Fruit fly (Drosophila melanogaster) whole organism, embryonic: ENCODE data around the gene Pxn.
A peak's percentile ranks its signal among the peaks of the same experiment; 100 is the strongest.

Experiments used
- Ada2b ChIP-seq: fragments of 200-800 bp; sonication (Bioruptor generic); IDR thresholded peaks from 2 replicates; pipeline ENCODE4 v1.3.6; 2022; ENCODE audit warnings: missing biosample characterization, missing genetic modification characterization
- CG10654 ChIP-seq: fragments of 200-800 bp; sonication (Bioruptor generic); optimal IDR thresholded peaks from 2 replicates; lab custom pipeline; 2016; ENCODE audit warnings: missing biosample characterization, missing genetic modification characterization
- CG11504 ChIP-seq: fragments of 200-800 bp; sonication (Bioruptor generic); optimal IDR thresholded peaks from 3 replicates; lab custom pipeline; 2019; ENCODE audit warnings: missing biosample characterization, mild to moderate bottlenecking, missing genetic modification characterization, moderate library complexity
- CG12659 ChIP-seq: fragments of 200-800 bp; sonication (Bioruptor generic); optimal IDR thresholded peaks from 3 replicates; lab custom pipeline; 2017; ENCODE audit warnings: mild to moderate bottlenecking, missing biosample characterization, missing genetic modification reagents, missing genetic modification characterization
- CG14441 ChIP-seq: fragments of 200-800 bp; sonication (Bioruptor generic); IDR thresholded peaks from 2 replicates; pipeline ENCODE4 v1.3.6; 2022; ENCODE audit warnings: missing biosample characterization, missing genetic modification characterization
- CG1529 ChIP-seq: fragments of 200-800 bp; sonication (Bioruptor generic); optimal IDR thresholded peaks from 3 replicates; lab custom pipeline; 2018; ENCODE audit warnings: missing biosample characterization, missing genetic modification characterization
- CG17385 ChIP-seq: fragments of 200-800 bp; sonication (Bioruptor generic); optimal IDR thresholded peaks from 3 replicates; lab custom pipeline; 2018; ENCODE audit warnings: missing biosample characterization, mild to moderate bottlenecking, missing genetic modification characterization
- CG17829 ChIP-seq: fragments of 200-800 bp; optimal IDR thresholded peaks from 2 replicates; lab custom pipeline; 2019; ENCODE audit warnings: missing biosample characterization, mild to moderate bottlenecking, missing genetic modification characterization, moderate library complexity
- CG18476 ChIP-seq: fragments of 200-800 bp; sonication (Bioruptor generic); optimal IDR thresholded peaks from 2 replicates; lab custom pipeline; 2016; ENCODE audit warnings: missing biosample characterization, mild to moderate bottlenecking, missing genetic modification characterization
- CG2129 ChIP-seq: fragments of 200-800 bp; sonication (Bioruptor generic); IDR thresholded peaks from 2 replicates; pipeline ENCODE4 v1.3.6; 2022; ENCODE audit warnings: missing biosample characterization, missing genetic modification characterization; ENCODE audit not compliant: partially characterized antibody
- CG2889 ChIP-seq: fragments of 200-800 bp; sonication (Bioruptor generic); IDR thresholded peaks from 3 replicates; pipeline ENCODE4 v1.3.6; 2022; ENCODE audit warnings: missing biosample characterization, missing genetic modification characterization
- CG31365 ChIP-seq: fragments of 200-800 bp; sonication (Bioruptor generic); optimal IDR thresholded peaks from 2 replicates; lab custom pipeline; 2018; ENCODE audit warnings: missing biosample characterization, mild to moderate bottlenecking, missing genetic modification characterization
- CG6654 ChIP-seq: fragments of 200-800 bp; sonication (Bioruptor generic); optimal IDR thresholded peaks from 2 replicates; lab custom pipeline; 2017; ENCODE audit warnings: missing biosample characterization, mild to moderate bottlenecking, missing genetic modification characterization
- CG6854 ChIP-seq: fragments of 200-800 bp; sonication (Bioruptor generic); optimal IDR thresholded peaks from 3 replicates; lab custom pipeline; 2017; ENCODE audit warnings: missing biosample characterization, mild to moderate bottlenecking, missing genetic modification characterization
- CG7357 ChIP-seq: fragments of 200-800 bp; sonication (Bioruptor generic); IDR thresholded peaks from 3 replicates; pipeline ENCODE4 v1.3.6; 2022; ENCODE audit warnings: missing biosample characterization, missing genetic modification characterization
- CG9437 ChIP-seq: fragments of 200-800 bp; sonication (Bioruptor generic); optimal IDR thresholded peaks from 2 replicates; lab custom pipeline; 2018; ENCODE audit warnings: missing biosample characterization, mild to moderate bottlenecking, missing genetic modification characterization
- CG9876 ChIP-seq: fragments of 200-800 bp; sonication (Bioruptor generic); optimal IDR thresholded peaks from 2 replicates; lab custom pipeline; 2016; ENCODE audit warnings: missing biosample characterization, missing genetic modification characterization
- CHES-1-like ChIP-seq: fragments of 200-800 bp; sonication (Bioruptor generic); optimal IDR thresholded peaks from 2 replicates; lab custom pipeline; 2016; ENCODE audit warnings: missing biosample characterization, missing genetic modification characterization
- Dip2 ChIP-seq: fragments of 200-800 bp; sonication (Bioruptor generic); IDR thresholded peaks from 2 replicates; pipeline ENCODE4 v1.3.6; 2022; ENCODE audit warnings: missing biosample characterization, missing genetic modification characterization
- Fer3 ChIP-seq: fragments of 200-800 bp; sonication (Bioruptor generic); optimal IDR thresholded peaks from 2 replicates; lab custom pipeline; 2018; ENCODE audit warnings: missing biosample characterization, mild to moderate bottlenecking, missing genetic modification characterization, moderate library complexity
- Gsc ChIP-seq: fragments of 200-800 bp; sonication (Bioruptor generic); IDR thresholded peaks from 2 replicates; pipeline ENCODE4 v1.3.6; 2022; ENCODE audit warnings: missing biosample characterization, missing genetic modification characterization
- H2.0 ChIP-seq: fragments of 200-800 bp; sonication (Bioruptor generic); IDR thresholded peaks from 2 replicates; pipeline ENCODE4 v1.3.6; 2022; ENCODE audit warnings: missing biosample characterization, missing genetic modification characterization
- Hmx ChIP-seq: fragments of 200-800 bp; sonication (Bioruptor generic); optimal IDR thresholded peaks from 2 replicates; lab custom pipeline; 2016; ENCODE audit warnings: missing biosample characterization, missing genetic modification characterization
- MBD-R2 ChIP-seq: fragments of 200-800 bp; sonication (Bioruptor generic); IDR thresholded peaks from 2 replicates; pipeline ENCODE4 v1.3.6; 2022; ENCODE audit warnings: missing biosample characterization, missing genetic modification characterization
- Myb ChIP-seq: fragments of 200-800 bp; sonication (Bioruptor generic); optimal IDR thresholded peaks from 2 replicates; lab custom pipeline; 2016; ENCODE audit warnings: missing biosample characterization, missing genetic modification characterization
- Poxn ChIP-seq: fragments of 200-800 bp; sonication (Bioruptor generic); IDR thresholded peaks from 2 replicates; pipeline ENCODE4 v1.3.6; 2022; ENCODE audit warnings: missing biosample characterization, missing genetic modification characterization
- Ptx1 ChIP-seq: fragments of 200-800 bp; sonication (Bioruptor generic); IDR thresholded peaks from 2 replicates; pipeline ENCODE4 v1.3.6; 2022; ENCODE audit warnings: missing biosample characterization, missing genetic modification characterization
- Sry-δ ChIP-seq: fragments of 200-800 bp; sonication (Bioruptor generic); optimal IDR thresholded peaks from 2 replicates; lab custom pipeline; 2016; ENCODE audit warnings: missing biosample characterization, missing genetic modification characterization
- ac ChIP-seq: fragments of 200-800 bp; sonication (Bioruptor generic); optimal IDR thresholded peaks from 3 replicates; lab custom pipeline; 2017; ENCODE audit warnings: missing biosample characterization, mild to moderate bottlenecking, missing genetic modification characterization
- bab2 ChIP-seq: fragments of 200-800 bp; sonication (Bioruptor generic); optimal IDR thresholded peaks from 2 replicates; lab custom pipeline; 2016; ENCODE audit warnings: missing biosample characterization, missing genetic modification characterization
- bcd ChIP-seq: fragments of 200-800 bp; sonication (Bioruptor generic); optimal IDR thresholded peaks from 2 replicates; lab custom pipeline; 2017; ENCODE audit warnings: missing biosample characterization, mild to moderate bottlenecking, missing genetic modification characterization
- caup ChIP-seq: fragments of 200-800 bp; sonication (Bioruptor generic); optimal IDR thresholded peaks from 3 replicates; lab custom pipeline; 2017; ENCODE audit warnings: missing biosample characterization, mild to moderate bottlenecking, missing genetic modification characterization, moderate library complexity; ENCODE audit not compliant: severe bottlenecking
- crol ChIP-seq: fragments of 200-800 bp; sonication (Bioruptor generic); IDR thresholded peaks from 2 replicates; pipeline ENCODE4 v1.3.6; 2022; ENCODE audit warnings: missing biosample characterization, missing genetic modification characterization
- dati ChIP-seq: fragments of 200-800 bp; sonication (Bioruptor generic); IDR thresholded peaks from 2 replicates; pipeline ENCODE4 v1.3.6; 2022; ENCODE audit warnings: missing biosample characterization, missing genetic modification characterization
- grau ChIP-seq: fragments of 200-800 bp; optimal IDR thresholded peaks from 3 replicates; lab custom pipeline; 2019; ENCODE audit warnings: missing biosample characterization, mild to moderate bottlenecking, missing genetic modification characterization, moderate library complexity
- gsb ChIP-seq: fragments of 200-800 bp; sonication (Bioruptor generic); IDR thresholded peaks from 2 replicates; pipeline ENCODE4 v1.3.6; 2022; ENCODE audit warnings: missing biosample characterization, missing genetic modification characterization
- gt ChIP-seq: fragments of 200-800 bp; sonication (Bioruptor generic); IDR thresholded peaks from 2 replicates; pipeline ENCODE4 v1.3.6; 2022; ENCODE audit warnings: missing biosample characterization, missing genetic modification characterization
- her ChIP-seq: fragments of 200-800 bp; sonication (Bioruptor generic); optimal IDR thresholded peaks from 2 replicates; lab custom pipeline; 2016; ENCODE audit warnings: missing biosample characterization, missing genetic modification characterization
- jigr1 ChIP-seq: fragments of 200-800 bp; sonication (Bioruptor generic); IDR thresholded peaks from 3 replicates; pipeline ENCODE4 v1.3.6; 2022; ENCODE audit warnings: missing biosample characterization, missing genetic modification characterization
- ken ChIP-seq: fragments of 200-800 bp; sonication (Bioruptor generic); IDR thresholded peaks from 3 replicates; pipeline ENCODE4 v1.3.6; 2022; ENCODE audit warnings: missing biosample characterization, missing genetic modification characterization
- lab ChIP-seq: fragments of 200-800 bp; sonication (Bioruptor generic); optimal IDR thresholded peaks from 3 replicates; lab custom pipeline; 2017; ENCODE audit warnings: missing biosample characterization, missing genetic modification characterization, mild to moderate bottlenecking, moderate library complexity, missing genetic modification reagents
- lbe ChIP-seq: fragments of 200-800 bp; sonication (Bioruptor generic); optimal IDR thresholded peaks from 2 replicates; lab custom pipeline; 2016; ENCODE audit warnings: missing biosample characterization, mild to moderate bottlenecking, missing genetic modification characterization
- pan ChIP-seq, 4 experiments: fragments of >200 bp in 3 of 4; fragments of 200-800 bp in 1 of 4; sonication (Bioruptor generic) in 1 of 4; optimal IDR thresholded peaks in 3 of 4; IDR thresholded peaks in 1 of 4; 2 replicates each; pipeline versions ENCODE4 v1.3.6 to Lab custom; 2017 to 2022; ENCODE audit warnings: missing biosample characterization in 2 of 4, missing genetic modification characterization in 2 of 4, mixed read lengths in 1 of 4
- row ChIP-seq: fragments of 200-800 bp; sonication (Bioruptor generic); IDR thresholded peaks from 3 replicates; pipeline ENCODE4 v1.3.6; 2022; ENCODE audit warnings: missing biosample characterization, missing genetic modification characterization
- run ChIP-seq: fragments of 200-800 bp; sonication (Bioruptor generic); optimal IDR thresholded peaks from 3 replicates; lab custom pipeline; 2018; ENCODE audit warnings: missing biosample characterization, mild to moderate bottlenecking, missing genetic modification characterization
- scrt ChIP-seq: fragments of 200-800 bp; sonication (Bioruptor generic); optimal IDR thresholded peaks from 2 replicates; lab custom pipeline; 2018; ENCODE audit warnings: missing biosample characterization, mild to moderate bottlenecking, missing genetic modification characterization, moderate library complexity
- tin ChIP-seq: fragments of 200-800 bp; sonication (Bioruptor generic); optimal IDR thresholded peaks from 3 replicates; lab custom pipeline; 2016; ENCODE audit warnings: missing biosample characterization, missing genetic modification characterization
- tio ChIP-seq: fragments of 200-800 bp; sonication (Bioruptor generic); optimal IDR thresholded peaks from 2 replicates; lab custom pipeline; 2017; ENCODE audit warnings: missing biosample characterization, missing genetic modification characterization, inconsistent platforms
- vfl ChIP-seq: fragments of 200-800 bp; sonication (Bioruptor generic); optimal IDR thresholded peaks from 2 replicates; lab custom pipeline; 2016; ENCODE audit warnings: missing biosample characterization, missing genetic modification characterization
- z ChIP-seq: fragments of 200-800 bp; sonication (Bioruptor generic); IDR thresholded peaks from 3 replicates; pipeline ENCODE4 v1.3.6; 2022; ENCODE audit warnings: missing biosample characterization, missing genetic modification characterization
- zen ChIP-seq: fragments of 200-800 bp; sonication (Bioruptor generic); optimal IDR thresholded peaks from 3 replicates; lab custom pipeline; 2018; ENCODE audit warnings: missing biosample characterization, mild to moderate bottlenecking, missing genetic modification characterization, moderate library complexity

Pxn gene

dm6 chr3L:2554118-2554814 is 75.6 kb downstream of the Pxn start, which contains the start of gene Spn (continued):
- TF ChIP-seq Gsc (GFP tag; lab: Robert Waterston, UW) (no peak), MBD-R2 (0 out of 2 replicates have a peak, but pooled peaks have one; percentile 22), run (tag; lab: Kevin White, UChicago) (no peak), Fer3 (tag; lab: Kevin White, UChicago) (no peak), CG12659 (GFP tag; lab: Kevin White, UChicago) (peak; percentile 80), CG9437 (GFP tag; lab: Kevin White, UChicago) (no peak), row (GFP tag; lab: Robert Waterston, UW) (peak; percentile 72; the same call in 1 of the 3 replicates), CG9876 (GFP tag; lab: Kevin White, UChicago) (no peak), pan (optimal IDR thresholded peaks at IDR 0.05; lab: Kevin White, UChicago) (no peak), pan (GFP tag; optimal IDR thresholded peaks at IDR 0.05 in 1 of 2, IDR thresholded peaks at IDR 0.05 in 1 of 2) (peak in 1 of 2 experiments; percentile 5), CG17385 (no peak), caup (peak; percentile 35), Sry-δ (GFP tag; lab: Kevin White, UChicago) (peak; percentile 98), Ada2b (GFP tag; lab: Robert Waterston, UW) (no peak), CG2889 (GFP tag; lab: Robert Waterston, UW) (no peak), grau (no peak), ac (GFP tag; lab: Kevin White, UChicago) (no peak), CG2129 (GFP tag; lab: Robert Waterston, UW) (peak; percentile 96), CG14441 (no peak), CG31365 (tag; lab: Kevin White, UChicago) (peak; percentile 39), CHES-1-like (peak; percentile 23), CG11504 (tag; lab: Kevin White, UChicago) (no peak), bab2 (no peak), tio (GFP tag; lab: Kevin White, UChicago) (no peak), her (GFP tag; lab: Kevin White, UChicago) (peak; percentile 42), gt (no peak), Poxn (no peak), CG10654 (GFP tag; lab: Kevin White, UChicago) (no peak), CG17829 (tag; lab: Kevin White, UChicago) (peak; percentile 32), zen (tag; lab: Kevin White, UChicago) (peak; percentile 46), CG18476 (GFP tag; lab: Kevin White, UChicago) (no peak), tin (no peak), lab (GFP tag; lab: Kevin White, UChicago) (no peak), z (GFP tag; lab: Robert Waterston, UW) (no peak), CG1529 (GFP tag; lab: Kevin White, UChicago) (no peak), Ptx1 (GFP tag; lab: Robert Waterston, UW) (no peak), gsb (GFP tag; lab: Robert Waterston, UW) (no peak), scrt (no peak), crol (GFP tag; lab: Robert Waterston, UW) (no peak), vfl (no peak), ken (no peak), CG6854 (GFP tag; lab: Kevin White, UChicago) (no peak), Hmx (GFP tag; lab: Kevin White, UChicago) (no peak), lbe (GFP tag; lab: Kevin White, UChicago) (peak; percentile 22), H2.0 (GFP tag; lab: Robert Waterston, UW) (no peak), jigr1 (GFP tag; lab: Robert Waterston, UW) (no peak), dati (GFP tag; lab: Robert Waterston, UW) (no peak), Myb (GFP tag; lab: Kevin White, UChicago) (peak; percentile 75), CG7357 (GFP tag; lab: Robert Waterston, UW) (no peak), bcd (GFP tag; lab: Kevin White, UChicago) (no peak), CG6654 (GFP tag; lab: Kevin White, UChicago) (no peak), Dip2 (GFP tag; lab: Robert Waterston, UW) (no peak)
